Fruit fly (Drosophila melanogaster): ENCODE results near the gene Trs33.

Gene Trs33

DNA sequence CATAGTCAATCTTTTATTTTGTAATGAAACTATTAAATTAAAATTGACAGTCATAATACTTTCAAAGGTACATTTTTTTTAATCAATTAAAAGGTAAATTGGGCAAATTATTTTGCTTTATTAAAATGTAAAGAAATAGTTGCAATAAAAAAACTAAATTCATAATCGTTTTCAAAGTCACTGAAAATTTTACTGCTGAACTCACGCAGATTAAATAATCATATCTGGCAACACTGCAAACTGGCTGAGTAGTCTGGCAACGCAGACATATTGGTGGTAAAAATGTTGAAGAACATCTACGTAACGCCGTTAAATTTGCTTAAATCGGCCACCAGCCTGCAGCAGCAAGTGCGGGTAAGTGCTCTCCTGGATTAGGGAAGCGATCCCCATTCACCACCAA is 20.3 kb downstream of the Trs33 start, which contains the start of gene mRpL9:
TSS of gene mRpL9 (plus strand) at position 267 of the 400 bp plus-strand sequence.
- TF ChIP-seq insv (optimal IDR thresholded peaks at IDR 0.05) (no peak), Myc (optimal IDR thresholded peaks at IDR 0.05) (no peak), h (optimal IDR thresholded peaks at IDR 0.05) (no peak), Sin3A (optimal IDR thresholded peaks at IDR 0.05) (no peak), psq (optimal IDR thresholded peaks at IDR 0.05) (no peak), ttk (optimal IDR thresholded peaks at IDR 0.05) (no peak)

DNA sequence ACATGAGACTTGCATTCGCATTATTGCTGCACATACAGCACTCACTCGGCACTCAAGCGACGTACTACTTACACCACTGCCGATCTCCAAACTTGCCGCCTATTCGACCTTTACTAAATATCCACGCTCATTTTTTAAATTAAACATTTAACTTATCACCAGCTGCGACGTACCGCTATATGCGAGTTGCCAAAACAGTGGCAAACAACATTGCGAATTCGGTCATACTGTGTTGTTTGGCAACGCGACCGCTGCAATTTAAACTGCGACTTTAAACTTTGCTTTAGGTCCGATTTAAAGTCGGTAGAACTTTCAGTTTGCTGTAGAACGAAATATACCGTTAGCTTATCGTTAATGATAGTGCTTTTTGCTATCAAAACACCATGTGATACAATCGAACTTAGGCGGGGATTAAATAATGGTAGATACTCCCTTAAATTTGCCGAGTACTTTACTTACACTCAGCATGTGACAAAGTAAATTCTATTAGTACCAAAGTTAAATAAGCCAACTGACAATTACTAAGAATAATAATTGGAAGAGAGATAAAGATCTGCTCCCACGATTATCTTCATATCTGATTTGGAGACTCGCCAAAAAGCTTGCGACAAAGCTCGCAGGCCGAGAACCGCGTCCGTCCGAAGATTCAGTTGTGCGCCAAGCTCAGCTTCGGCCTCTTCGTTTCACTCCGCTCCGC is 22.6 kb downstream of the Trs33 start, which contains the start of the genes CG6236 and ea:
TSS of gene CG6236 (minus strand) at position 187 of the 697 bp plus-strand sequence.
TSS of gene ea (plus strand) at position 647 of the 697 bp plus-strand sequence.
- TF ChIP-seq insv (optimal IDR thresholded peaks at IDR 0.05) (no peak), h (optimal IDR thresholded peaks at IDR 0.05) (no peak), Myc (optimal IDR thresholded peaks at IDR 0.05) (no peak), Sin3A (optimal IDR thresholded peaks at IDR 0.05) (no peak), psq (optimal IDR thresholded peaks at IDR 0.05) (no peak), ttk (optimal IDR thresholded peaks at IDR 0.05) (no peak)

DNA sequence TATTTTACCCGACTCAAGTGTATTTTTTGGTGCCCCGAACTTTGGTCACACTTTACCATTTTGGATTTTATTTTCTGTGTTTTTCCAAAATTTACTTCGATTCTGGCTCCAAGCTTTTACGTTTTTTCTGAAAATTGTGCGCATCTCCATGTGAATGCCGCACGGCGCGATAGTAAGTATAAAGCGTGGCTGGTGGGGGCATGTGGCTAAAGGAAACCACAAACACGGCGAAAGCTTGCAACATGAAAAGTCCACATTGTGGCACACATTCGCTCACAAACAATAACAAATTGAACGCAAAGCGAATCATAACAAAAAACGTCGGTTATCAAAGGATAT is 30.1 kb downstream of the Trs33 start, which contains the start of gene ear:
TSS of gene ear (plus strand) at position 10 of the 339 bp plus-strand sequence.
- no peak for TF ChIP-seq ttk (optimal IDR thresholded peaks at IDR 0.05)
- TF ChIP-seq h (optimal IDR thresholded peaks at IDR 0.05) = no peak
- TF ChIP-seq Sin3A (optimal IDR thresholded peaks at IDR 0.05) = no peak
- TF ChIP-seq psq (optimal IDR thresholded peaks at IDR 0.05) = no peak
- TF ChIP-seq insv (optimal IDR thresholded peaks at IDR 0.05) = no peak

DNA sequence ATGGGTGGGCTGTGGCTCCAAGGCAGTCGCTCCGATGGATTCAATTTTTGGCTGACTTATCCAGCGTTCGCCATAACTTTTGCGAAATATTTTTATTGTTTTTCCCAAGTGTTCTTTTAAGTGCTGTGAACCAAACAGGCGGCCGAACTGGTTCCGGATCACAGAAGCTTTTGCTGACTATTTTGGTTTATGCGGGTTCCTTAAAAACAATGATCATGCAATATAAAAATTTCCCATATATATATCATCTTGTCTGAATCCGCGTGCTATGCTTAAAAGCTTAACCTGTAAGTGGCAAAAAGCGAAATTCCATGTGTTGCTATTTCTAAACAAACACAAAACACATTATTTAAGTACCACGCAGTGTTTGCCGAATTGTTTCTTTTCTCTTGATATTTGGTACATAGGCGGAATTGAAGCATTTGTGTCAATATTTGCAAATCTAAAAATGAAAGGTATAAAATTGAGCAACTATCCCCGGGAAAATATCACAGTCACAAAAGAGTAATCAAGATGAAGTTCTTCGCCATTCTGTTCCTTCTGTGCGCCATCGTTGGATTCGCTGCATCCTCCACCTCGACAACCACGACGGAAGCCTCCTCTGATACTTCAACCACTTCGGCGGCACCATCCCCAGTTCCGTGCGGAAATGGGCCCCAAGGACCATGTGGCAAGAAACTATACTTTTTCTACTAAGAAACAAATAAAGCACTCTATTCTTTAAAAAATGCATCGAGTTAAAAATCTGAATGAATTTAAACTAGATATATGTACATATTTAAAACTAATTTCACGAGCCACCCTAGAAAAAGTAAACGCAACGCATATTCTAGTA is 30.7 kb downstream of the Trs33 start, which contains the start of the genes CG6276 and CG44040:
TSS of gene CG6276 (minus strand) at position 158 of the 835 bp plus-strand sequence.
TSS of gene CG44040 (plus strand) at position 467 of the 835 bp plus-strand sequence.
- TF ChIP-seq h (optimal IDR thresholded peaks at IDR 0.05) (no peak), Sin3A (optimal IDR thresholded peaks at IDR 0.05) (no peak), insv (optimal IDR thresholded peaks at IDR 0.05) (no peak), psq (optimal IDR thresholded peaks at IDR 0.05) (no peak), Myc (optimal IDR thresholded peaks at IDR 0.05) (no peak), ttk (optimal IDR thresholded peaks at IDR 0.05) (no peak)

DNA sequence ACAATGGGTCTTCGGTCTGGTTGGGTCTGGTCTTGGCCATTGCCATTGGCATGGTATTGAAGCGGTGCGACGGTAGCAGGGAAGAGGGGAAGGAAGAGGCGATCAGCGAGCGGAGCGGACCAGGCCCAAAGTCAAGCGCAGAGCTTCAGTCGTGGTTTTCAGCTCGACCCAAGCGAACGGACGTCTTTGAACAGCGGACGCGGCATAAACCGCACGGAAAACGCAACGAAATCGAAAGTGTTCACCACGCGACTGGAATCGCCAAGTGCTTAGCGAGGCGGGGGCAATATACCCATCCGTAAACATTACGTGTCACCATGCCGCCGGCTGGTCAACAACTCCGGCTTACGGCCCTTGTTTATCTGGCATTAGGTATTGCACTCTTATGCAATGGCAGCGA is 34.5 kb downstream of the Trs33 start, which contains the start of gene CG14866:
TSS of gene CG14866 (plus strand) at position 146 of the 400 bp plus-strand sequence.
- no peak for TF ChIP-seq h (optimal IDR thresholded peaks at IDR 0.05)
- TF ChIP-seq Myc (optimal IDR thresholded peaks at IDR 0.05) = no peak
- no peak for TF ChIP-seq Sin3A (optimal IDR thresholded peaks at IDR 0.05)
- TF ChIP-seq ttk (optimal IDR thresholded peaks at IDR 0.05) = no peak
- TF ChIP-seq insv (optimal IDR thresholded peaks at IDR 0.05) = no peak
- TF ChIP-seq psq (optimal IDR thresholded peaks at IDR 0.05) = no peak

DNA sequence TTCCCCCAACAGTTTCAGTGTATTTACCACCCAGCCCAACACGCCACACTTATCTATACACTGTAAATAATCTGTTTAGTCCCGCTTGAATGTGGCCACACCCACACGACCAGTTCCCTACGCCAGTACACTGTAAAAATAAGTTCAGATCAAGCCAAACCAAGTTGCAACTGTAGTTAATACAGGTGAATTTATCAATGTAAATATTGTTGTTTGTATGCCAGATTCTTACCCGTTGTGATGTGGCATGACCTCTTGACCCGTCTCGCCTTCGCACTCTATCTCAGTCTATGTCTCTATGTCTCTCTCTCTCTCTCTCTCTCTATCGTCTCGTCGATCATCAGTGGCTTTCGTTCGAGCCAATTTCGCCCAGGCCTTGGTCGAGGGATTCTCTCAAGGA is 37.0 kb downstream of the Trs33 start:
- TF ChIP-seq ttk (optimal IDR thresholded peaks at IDR 0.05) (no peak), psq (optimal IDR thresholded peaks at IDR 0.05) (no peak), h (optimal IDR thresholded peaks at IDR 0.05) (no peak), Myc (optimal IDR thresholded peaks at IDR 0.05) (no peak), Sin3A (optimal IDR thresholded peaks at IDR 0.05) (no peak)

DNA sequence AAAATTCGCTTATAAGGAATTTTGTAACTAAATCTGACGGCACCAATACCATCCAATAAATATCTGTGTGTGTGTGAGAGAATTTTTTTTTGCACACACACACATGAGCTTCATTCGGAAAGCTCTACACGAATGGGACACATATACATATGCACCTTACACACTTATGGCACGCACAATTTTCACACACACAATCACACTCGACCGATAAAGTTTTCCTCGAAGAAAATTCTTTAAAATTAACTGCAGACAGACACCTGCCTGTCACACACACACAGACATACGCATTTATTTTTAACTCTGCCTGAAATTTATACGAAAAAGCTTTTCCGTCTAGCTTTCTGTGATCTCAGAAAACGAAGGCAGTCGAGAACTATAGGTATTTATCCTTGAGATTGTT is 40.1 kb downstream of the Trs33 start:
- TF ChIP-seq Sin3A (optimal IDR thresholded peaks at IDR 0.05) (no peak), h (optimal IDR thresholded peaks at IDR 0.05) (no peak), insv (optimal IDR thresholded peaks at IDR 0.05) (no peak), psq (optimal IDR thresholded peaks at IDR 0.05) (no peak), Myc (optimal IDR thresholded peaks at IDR 0.05) (no peak), ttk (optimal IDR thresholded peaks at IDR 0.05) (no peak)

DNA sequence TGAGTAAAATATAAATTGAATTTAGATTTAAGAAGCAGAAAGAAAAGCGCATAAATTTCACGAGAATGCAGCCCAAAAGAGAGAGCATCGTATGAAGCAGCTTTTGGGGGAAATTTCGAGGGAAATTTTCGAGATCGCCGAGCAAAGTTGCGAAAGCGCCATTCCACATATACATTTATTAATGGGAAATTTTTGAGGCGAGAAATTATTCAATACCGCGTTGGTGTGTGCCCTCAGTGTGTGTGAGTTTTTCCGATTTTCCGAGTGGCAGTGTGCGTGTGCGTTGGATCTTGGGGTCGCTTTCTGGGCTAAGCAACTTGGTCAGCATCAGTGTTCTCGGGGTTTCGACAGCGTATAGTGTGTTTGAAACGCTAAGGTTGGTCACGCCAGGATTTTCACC is 40.9 kb downstream of the Trs33 start, which contains the start of gene Tm2:
TSS of gene Tm2 (plus strand) at position 270 of the 400 bp plus-strand sequence.
- no peak for TF ChIP-seq ttk (optimal IDR thresholded peaks at IDR 0.05)
- no peak for TF ChIP-seq insv (optimal IDR thresholded peaks at IDR 0.05)
- TF ChIP-seq psq (optimal IDR thresholded peaks at IDR 0.05) = no peak
- TF ChIP-seq h (optimal IDR thresholded peaks at IDR 0.05) = no peak
- TF ChIP-seq Sin3A (optimal IDR thresholded peaks at IDR 0.05) = no peak
- no peak for TF ChIP-seq Myc (optimal IDR thresholded peaks at IDR 0.05)

DNA sequence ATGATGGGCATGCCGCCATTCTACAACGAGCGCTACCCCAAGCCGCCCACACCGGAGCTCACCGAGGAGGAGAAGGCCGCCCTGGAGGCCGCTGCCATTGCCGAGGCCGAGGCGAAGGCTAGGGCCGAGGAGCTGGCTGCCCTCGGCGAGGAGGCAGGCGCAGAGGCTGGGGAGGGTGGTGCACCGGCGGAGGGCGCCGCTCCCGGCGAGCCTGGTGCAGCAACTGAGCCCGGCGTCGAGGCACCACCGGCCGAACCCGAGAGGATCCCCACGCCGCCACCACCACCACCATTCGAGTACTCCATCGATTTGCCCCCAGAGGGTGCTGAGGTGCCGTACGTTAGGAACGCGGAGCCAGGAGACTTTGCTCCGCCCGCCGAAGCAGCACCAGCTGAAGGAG is 45.5 kb downstream of the Trs33 start:
- no peak for TF ChIP-seq Sin3A (optimal IDR thresholded peaks at IDR 0.05)
- TF ChIP-seq insv (optimal IDR thresholded peaks at IDR 0.05) = no peak
- TF ChIP-seq ttk (optimal IDR thresholded peaks at IDR 0.05) = no peak
- TF ChIP-seq psq (optimal IDR thresholded peaks at IDR 0.05) = no peak
- TF ChIP-seq Myc (optimal IDR thresholded peaks at IDR 0.05) = no peak
- TF ChIP-seq h (optimal IDR thresholded peaks at IDR 0.05) = no peak

Measured in Kc167 (cell line).